Worm (Caenorhabditis elegans) whole organism, mixed stage, embryonic: Measurements from ENCODE around the gene nhr-190.

Experiments used
- M03D4.4 ChIP-seq: sonication (generic microtip); optimal IDR thresholded peaks from 2 replicates; lab custom pipeline; 2017; ENCODE audit warnings: mild to moderate bottlenecking, missing genetic modification characterization, missing compliant biosample characterization
- blmp-1 ChIP-seq: fragments of 150-350 bp; optimal IDR thresholded peaks from 2 replicates; lab custom pipeline; 2014; ENCODE audit warnings: missing biosample characterization, missing genetic modification characterization
- ceh-39 ChIP-seq: fragments of 150-350 bp; optimal IDR thresholded peaks from 2 replicates; lab custom pipeline; 2014; ENCODE audit warnings: missing biosample characterization, missing genetic modification characterization
- ceh-43 ChIP-seq: fragments of 200-800 bp; sonication (Bioruptor generic); optimal IDR thresholded peaks from 2 replicates; lab custom pipeline; 2018; ENCODE audit warnings: mild to moderate bottlenecking, missing genetic modification characterization, moderate library complexity, missing compliant biosample characterization
- ces-1 ChIP-seq: fragments of 150-350 bp; optimal IDR thresholded peaks from 2 replicates; lab custom pipeline; 2014; ENCODE audit warnings: missing biosample characterization, missing genetic modification reagents, missing genetic modification characterization
- cnd-1 ChIP-seq: fragments of 200-800 bp; sonication (Bioruptor generic); optimal IDR thresholded peaks from 2 replicates; lab custom pipeline; 2018; ENCODE audit warnings: mild to moderate bottlenecking, missing genetic modification characterization, missing compliant biosample characterization
- elt-1 ChIP-seq: sonication (generic microtip); optimal IDR thresholded peaks from 2 replicates; lab custom pipeline; 2017; ENCODE audit warnings: missing genetic modification characterization, mild to moderate bottlenecking, missing compliant biosample characterization, antibody characterized with exemption, moderate library complexity, borderline replicate concordance; ENCODE audit not compliant: insufficient read depth
- flh-1 ChIP-seq: fragments of 200-800 bp; sonication (Bioruptor generic); optimal IDR thresholded peaks from 2 replicates; lab custom pipeline; 2018; ENCODE audit warnings: mild to moderate bottlenecking, missing genetic modification characterization, moderate library complexity, missing compliant biosample characterization
- ham-2 ChIP-seq: fragments of 200-800 bp; sonication (Bioruptor generic); optimal IDR thresholded peaks from 2 replicates; lab custom pipeline; 2018; ENCODE audit warnings: mild to moderate bottlenecking, missing genetic modification characterization, missing compliant biosample characterization
- hlh-1 ChIP-seq: fragments of 150-350 bp; optimal IDR thresholded peaks from 2 replicates; lab custom pipeline; 2014; ENCODE audit warnings: missing biosample characterization, missing genetic modification reagents, missing genetic modification characterization
- lin-13 ChIP-seq: fragments of 150-350 bp; optimal IDR thresholded peaks from 2 replicates; lab custom pipeline; 2014; ENCODE audit warnings: missing biosample characterization, missing genetic modification characterization
- lin-32 ChIP-seq: fragments of 200-800 bp; sonication (Bioruptor generic); optimal IDR thresholded peaks from 2 replicates; lab custom pipeline; 2018; ENCODE audit warnings: mild to moderate bottlenecking, missing genetic modification characterization, missing compliant biosample characterization
- mab-5 ChIP-seq: fragments of 150-350 bp; optimal IDR thresholded peaks from 2 replicates; lab custom pipeline; 2014; ENCODE audit warnings: missing biosample characterization, missing genetic modification characterization
- mep-1 ChIP-seq: fragments of 150-350 bp; optimal IDR thresholded peaks from 2 replicates; lab custom pipeline; 2017; ENCODE audit warnings: missing biosample characterization, missing genetic modification reagents, missing genetic modification characterization, inconsistent platforms
- mls-2 ChIP-seq: sonication (generic microtip); optimal IDR thresholded peaks from 2 replicates; lab custom pipeline; 2016; ENCODE audit warnings: mild to moderate bottlenecking, missing genetic modification characterization, moderate library complexity, missing compliant biosample characterization
- nhr-12 ChIP-seq: fragments of 150-350 bp; optimal IDR thresholded peaks from 2 replicates; lab custom pipeline; 2014; ENCODE audit warnings: missing biosample characterization, missing genetic modification characterization
- nhr-2 ChIP-seq: fragments of 150-350 bp; optimal IDR thresholded peaks from 2 replicates; lab custom pipeline; 2014; ENCODE audit warnings: missing biosample characterization, missing genetic modification characterization
- nhr-237 ChIP-seq: fragments of 150-350 bp; optimal IDR thresholded peaks from 2 replicates; lab custom pipeline; 2014; ENCODE audit warnings: missing biosample characterization, missing genetic modification characterization
- nhr-28 ChIP-seq: fragments of 150-350 bp; optimal IDR thresholded peaks from 2 replicates; lab custom pipeline; 2014; ENCODE audit warnings: missing biosample characterization, missing genetic modification characterization
- nhr-76 ChIP-seq: sonication (generic microtip); optimal IDR thresholded peaks from 2 replicates; lab custom pipeline; 2017; ENCODE audit warnings: missing biosample characterization, missing genetic modification characterization
- pha-4 ChIP-seq: fragments of 150-350 bp; optimal IDR thresholded peaks from 2 replicates; lab custom pipeline; 2018; ENCODE audit warnings: missing biosample characterization, missing genetic modification reagents, missing genetic modification characterization
- sem-2 ChIP-seq: fragments of 200-800 bp; sonication (Bioruptor generic); optimal IDR thresholded peaks from 2 replicates; lab custom pipeline; 2018; ENCODE audit warnings: mild to moderate bottlenecking, missing genetic modification characterization, missing compliant biosample characterization
- snpc-4 ChIP-seq: fragments of 150-350 bp; optimal IDR thresholded peaks from 2 replicates; lab custom pipeline; 2014; ENCODE audit warnings: missing biosample characterization, missing genetic modification characterization
- sptf-1 ChIP-seq: sonication (generic microtip); optimal IDR thresholded peaks from 2 replicates; lab custom pipeline; 2017; ENCODE audit warnings: mild to moderate bottlenecking, missing genetic modification characterization, moderate library complexity, missing compliant biosample characterization
- tbx-8 ChIP-seq: fragments of 200-800 bp; sonication (Bioruptor generic); optimal IDR thresholded peaks from 2 replicates; lab custom pipeline; 2018; ENCODE audit warnings: mild to moderate bottlenecking, missing genetic modification characterization, moderate library complexity, missing compliant biosample characterization
- unc-120 ChIP-seq: sonication (generic microtip); optimal IDR thresholded peaks from 2 replicates; lab custom pipeline; 2017; ENCODE audit warnings: missing genetic modification characterization, missing compliant biosample characterization; ENCODE audit not compliant: poor library complexity, severe bottlenecking
- unc-62 ChIP-seq: fragments of 150-350 bp; optimal IDR thresholded peaks from 2 replicates; lab custom pipeline; 2014; ENCODE audit warnings: missing biosample characterization, missing genetic modification reagents, missing genetic modification characterization
- zip-8 ChIP-seq: fragments of 150-350 bp; optimal IDR thresholded peaks from 2 replicates; lab custom pipeline; 2014; ENCODE audit warnings: missing biosample characterization, missing genetic modification characterization
- ztf-11 ChIP-seq: fragments of 150-350 bp; optimal IDR thresholded peaks from 2 replicates; lab custom pipeline; 2014; ENCODE audit warnings: missing biosample characterization, missing genetic modification characterization

Gene nhr-190

DNA sequence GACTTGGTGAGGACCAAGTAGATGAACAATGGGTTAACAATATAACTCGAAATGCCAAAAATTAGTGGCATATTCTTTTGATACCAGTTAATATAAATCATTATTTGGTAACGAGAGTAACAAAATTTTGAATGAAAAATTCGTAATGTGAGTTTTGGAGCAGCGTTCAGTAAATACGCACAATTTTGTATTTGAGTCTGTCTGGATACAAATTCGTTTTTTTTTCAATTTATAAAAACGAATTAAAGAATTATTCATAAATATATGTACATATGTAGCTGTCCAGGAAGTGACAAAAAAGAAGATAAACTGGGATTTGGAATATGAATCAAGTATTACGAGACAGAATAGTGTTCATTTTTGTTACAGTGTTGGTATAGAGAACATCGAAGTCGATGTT is 10.2 kb upstream of the nhr-190 start, which contains the start of gene srj-5:
Gene srj-5 (minus strand): TSS at position 101 of the 400 bp plus-strand sequence.
- no peak for TF ChIP-seq cnd-1
- no peak for TF ChIP-seq ham-2
- no peak for TF ChIP-seq blmp-1
- no peak for TF ChIP-seq elt-1
- no peak for TF ChIP-seq lin-13 (tag; lab: Kevin White, UChicago)
- TF ChIP-seq pha-4 (tag; lab: Kevin White, UChicago): no peak
- TF ChIP-seq sem-2: no peak
- no peak for TF ChIP-seq ceh-39 (tag; lab: Kevin White, UChicago)
- TF ChIP-seq lin-32 (GFP tag; lab: Kevin White, UChicago): no peak
- TF ChIP-seq nhr-12 (tag; lab: Kevin White, UChicago): no peak
- no peak for TF ChIP-seq mls-2 (tag; lab: Kevin White, UChicago)
- TF ChIP-seq mab-5 (tag; lab: Kevin White, UChicago): no peak
- no peak for TF ChIP-seq nhr-2 (tag; lab: Kevin White, UChicago)
- no peak for TF ChIP-seq nhr-28 (tag; lab: Kevin White, UChicago)
- no peak for TF ChIP-seq ces-1 (GFP tag; lab: Kevin White, UChicago)
- no peak for TF ChIP-seq zip-8 (tag; lab: Kevin White, UChicago)

DNA sequence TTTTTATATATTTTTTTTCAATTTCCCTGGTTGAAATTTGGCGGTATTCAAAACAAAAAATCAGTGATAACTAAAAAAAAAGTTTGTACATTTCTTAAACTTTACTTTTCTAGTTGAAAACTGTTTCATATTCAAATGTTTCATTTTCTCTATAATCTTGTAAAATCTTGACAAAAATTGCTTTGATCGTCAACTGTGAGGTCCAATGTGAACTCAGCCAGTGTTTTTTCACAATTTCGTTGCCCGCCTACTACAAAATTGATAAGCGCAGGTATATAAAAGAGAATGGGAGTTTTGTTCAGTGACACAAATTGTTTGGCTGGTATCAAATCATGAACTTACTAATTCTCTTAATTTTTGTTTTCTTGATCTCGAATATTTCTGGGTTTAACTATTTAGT is 4.2 kb upstream of the nhr-190 start, which contains the start of gene ugt-42:
Gene ugt-42 (plus strand): TSS at position 301 of the 400 bp plus-strand sequence.
- TF ChIP-seq mep-1 (tag; lab: Kevin White, UChicago): no peak
- no peak for TF ChIP-seq ceh-43 (GFP tag; lab: Kevin White, UChicago)
- no peak for TF ChIP-seq elt-1
- no peak for TF ChIP-seq hlh-1
- TF ChIP-seq nhr-237: no peak
- TF ChIP-seq nhr-76 (tag; lab: Kevin White, UChicago): no peak
- TF ChIP-seq sem-2: no peak
- no peak for TF ChIP-seq ztf-11 (tag; lab: Kevin White, UChicago)

DNA sequence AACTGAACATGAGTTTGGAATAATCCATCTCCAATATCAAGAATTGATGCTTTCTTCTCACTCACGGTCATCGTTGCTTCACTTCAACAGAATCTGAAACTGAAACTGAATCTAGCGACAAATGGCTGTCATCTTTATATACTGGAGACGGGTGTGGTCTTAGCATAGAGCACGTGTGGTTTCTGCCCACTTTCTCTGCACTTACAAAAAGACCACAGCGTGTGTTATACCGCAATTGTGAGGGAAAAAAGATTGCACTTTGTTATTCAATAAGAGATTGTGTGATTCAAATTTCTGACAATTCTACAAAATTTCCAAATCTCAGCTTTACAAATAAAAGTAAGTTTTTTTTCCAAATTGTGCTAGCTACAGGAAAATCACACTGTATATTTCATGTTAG is 3.4 kb upstream of the nhr-190 start, which contains the start of gene F48G7.12:
Gene F48G7.12 (minus strand): TSS at position 101 of the 400 bp plus-strand sequence.
- TF ChIP-seq unc-62 (GFP tag; lab: Kevin White, UChicago) (no peak), lin-13 (tag; lab: Kevin White, UChicago) (no peak), flh-1 (no peak), ham-2 (no peak), unc-120 (tag; lab: Kevin White, UChicago) (no peak)

DNA sequence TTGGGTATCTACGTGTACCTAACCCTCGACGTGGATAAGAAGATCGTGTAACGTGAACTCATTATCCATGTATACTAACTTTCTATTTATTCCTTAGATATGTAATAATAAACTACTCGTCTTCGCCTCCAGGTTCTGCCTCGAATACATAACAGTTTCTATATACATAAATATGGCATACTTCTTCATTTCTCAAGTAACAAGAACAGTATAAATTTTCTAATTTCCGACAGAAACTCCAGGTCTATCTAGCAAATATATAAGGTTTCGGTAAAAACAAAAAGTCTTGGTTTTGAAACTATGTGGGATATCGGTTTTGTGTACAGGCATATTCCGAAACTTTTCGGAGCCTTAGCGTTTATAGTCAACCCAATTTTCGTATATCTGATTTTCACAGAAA is 4.4 kb downstream of the nhr-190 start, which contains the start of gene srj-37:
Gene srj-37 (plus strand): TSS at position 301 of the 400 bp plus-strand sequence.
- no peak for TF ChIP-seq nhr-12 (tag; lab: Kevin White, UChicago)
- no peak for TF ChIP-seq blmp-1
- no peak for TF ChIP-seq nhr-76 (tag; lab: Kevin White, UChicago)
- TF ChIP-seq nhr-237: no peak
- no peak for TF ChIP-seq ztf-11 (tag; lab: Kevin White, UChicago)
- TF ChIP-seq ham-2: no peak
- TF ChIP-seq unc-62 (GFP tag; lab: Kevin White, UChicago): no peak
- no peak for TF ChIP-seq nhr-2 (tag; lab: Kevin White, UChicago)

DNA sequence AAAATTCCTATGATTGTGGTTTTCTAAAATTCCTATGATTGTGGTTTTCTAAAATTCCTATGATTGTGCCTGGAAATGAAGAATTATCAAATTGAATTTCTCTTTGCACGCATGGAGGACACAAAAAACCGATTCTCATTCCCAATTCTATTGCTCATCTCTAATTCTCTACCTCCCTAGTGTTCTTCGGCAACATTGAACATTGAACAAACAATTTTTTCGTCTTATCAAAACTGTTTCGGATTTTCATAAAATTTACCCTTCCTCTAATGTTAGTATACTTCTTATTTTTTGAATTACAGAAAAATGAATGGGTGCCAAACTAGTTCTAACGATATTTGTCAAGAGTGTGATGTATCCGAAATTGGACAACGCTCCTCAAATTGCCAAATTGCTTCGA is 6.4 kb downstream of the nhr-190 start, which contains the start of gene pals-31:
Gene pals-31 (plus strand): TSS at position 301 of the 400 bp plus-strand sequence.
- no peak for TF ChIP-seq M03D4.4 (tag; lab: Kevin White, UChicago)
- no peak for TF ChIP-seq flh-1
- TF ChIP-seq nhr-12 (tag; lab: Kevin White, UChicago): no peak
- TF ChIP-seq ztf-11 (tag; lab: Kevin White, UChicago): no peak
- TF ChIP-seq nhr-28 (tag; lab: Kevin White, UChicago): no peak
- TF ChIP-seq tbx-8 (GFP tag; lab: Kevin White, UChicago): no peak
- no peak for TF ChIP-seq ham-2
- no peak for TF ChIP-seq snpc-4 (tag; lab: Kevin White, UChicago)
- no peak for TF ChIP-seq ces-1 (GFP tag; lab: Kevin White, UChicago)

DNA sequence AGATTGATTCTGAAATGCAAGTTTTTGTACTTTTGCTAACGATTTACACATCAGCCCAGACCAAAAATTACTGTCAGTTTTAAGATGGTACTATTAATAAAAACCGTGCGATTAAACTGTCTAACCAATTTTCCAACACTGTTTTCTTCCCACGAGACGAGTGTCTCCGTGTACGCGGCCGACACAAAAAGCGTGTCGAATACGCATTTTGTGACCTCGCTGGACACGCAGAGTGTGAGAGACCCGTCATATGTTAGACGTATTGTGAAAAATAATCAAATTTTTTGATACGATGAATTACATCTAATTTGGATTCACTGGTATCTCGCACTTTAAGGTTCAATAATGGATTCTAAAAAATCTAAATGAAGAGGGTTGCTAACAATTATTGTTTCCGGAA is 7.1 kb downstream of the nhr-190 start:
- TF ChIP-seq pha-4 (tag; lab: Kevin White, UChicago) (no peak), mab-5 (tag; lab: Kevin White, UChicago) (no peak), unc-120 (tag; lab: Kevin White, UChicago) (no peak), mep-1 (tag; lab: Kevin White, UChicago) (no peak), nhr-12 (tag; lab: Kevin White, UChicago) (no peak), mls-2 (tag; lab: Kevin White, UChicago) (no peak), sptf-1 (no peak), lin-13 (tag; lab: Kevin White, UChicago) (no peak)
